Worm (Caenorhabditis elegans) whole organism, mixed stage, embryonic: ENCODE data around the gene cth-2.

Experiments used
- M03D4.4 ChIP-seq: sonication (generic microtip); optimal IDR thresholded peaks from 2 replicates; lab custom pipeline; 2017; ENCODE audit warnings: mild to moderate bottlenecking, missing genetic modification characterization, missing compliant biosample characterization
- bed-3 ChIP-seq: fragments of 200-800 bp; sonication (Bioruptor generic); optimal IDR thresholded peaks from 3 replicates; lab custom pipeline; 2018; ENCODE audit warnings: mild to moderate bottlenecking, missing genetic modification characterization, moderate library complexity, missing compliant biosample characterization
- blmp-1 ChIP-seq: fragments of 150-350 bp; optimal IDR thresholded peaks from 2 replicates; lab custom pipeline; 2014; ENCODE audit warnings: missing biosample characterization, missing genetic modification characterization
- ceh-39 ChIP-seq: fragments of 150-350 bp; optimal IDR thresholded peaks from 2 replicates; lab custom pipeline; 2014; ENCODE audit warnings: missing biosample characterization, missing genetic modification characterization
- ceh-43 ChIP-seq: fragments of 200-800 bp; sonication (Bioruptor generic); optimal IDR thresholded peaks from 2 replicates; lab custom pipeline; 2018; ENCODE audit warnings: mild to moderate bottlenecking, missing genetic modification characterization, moderate library complexity, missing compliant biosample characterization
- ceh-83 ChIP-seq: fragments of 200-800 bp; sonication (Bioruptor generic); optimal IDR thresholded peaks from 2 replicates; lab custom pipeline; 2018; ENCODE audit warnings: mild to moderate bottlenecking, missing genetic modification characterization, missing compliant biosample characterization
- ces-1 ChIP-seq: fragments of 150-350 bp; optimal IDR thresholded peaks from 2 replicates; lab custom pipeline; 2014; ENCODE audit warnings: missing biosample characterization, missing genetic modification reagents, missing genetic modification characterization
- cnd-1 ChIP-seq: fragments of 200-800 bp; sonication (Bioruptor generic); optimal IDR thresholded peaks from 2 replicates; lab custom pipeline; 2018; ENCODE audit warnings: mild to moderate bottlenecking, missing genetic modification characterization, missing compliant biosample characterization
- drap-1 ChIP-seq: fragments of 200-800 bp; sonication (Bioruptor generic); optimal IDR thresholded peaks from 3 replicates; lab custom pipeline; 2018; ENCODE audit warnings: mild to moderate bottlenecking, missing genetic modification characterization, missing compliant biosample characterization
- elt-1 ChIP-seq: sonication (generic microtip); optimal IDR thresholded peaks from 2 replicates; lab custom pipeline; 2017; ENCODE audit warnings: missing genetic modification characterization, mild to moderate bottlenecking, missing compliant biosample characterization, antibody characterized with exemption, moderate library complexity, borderline replicate concordance; ENCODE audit not compliant: insufficient read depth
- elt-3 ChIP-seq: fragments of 150-350 bp; optimal IDR thresholded peaks from 2 replicates; lab custom pipeline; 2014; ENCODE audit warnings: missing biosample characterization, missing genetic modification characterization
- flh-1 ChIP-seq: fragments of 200-800 bp; sonication (Bioruptor generic); optimal IDR thresholded peaks from 2 replicates; lab custom pipeline; 2018; ENCODE audit warnings: mild to moderate bottlenecking, missing genetic modification characterization, moderate library complexity, missing compliant biosample characterization
- hlh-1 ChIP-seq: fragments of 150-350 bp; optimal IDR thresholded peaks from 2 replicates; lab custom pipeline; 2014; ENCODE audit warnings: missing biosample characterization, missing genetic modification reagents, missing genetic modification characterization
- lin-13 ChIP-seq: fragments of 150-350 bp; optimal IDR thresholded peaks from 2 replicates; lab custom pipeline; 2014; ENCODE audit warnings: missing biosample characterization, missing genetic modification characterization
- lin-32 ChIP-seq: fragments of 200-800 bp; sonication (Bioruptor generic); optimal IDR thresholded peaks from 2 replicates; lab custom pipeline; 2018; ENCODE audit warnings: mild to moderate bottlenecking, missing genetic modification characterization, missing compliant biosample characterization
- lsy-2 ChIP-seq: fragments of 150-350 bp; optimal IDR thresholded peaks from 2 replicates; lab custom pipeline; 2014; ENCODE audit warnings: missing biosample characterization, missing genetic modification characterization
- mab-5 ChIP-seq: fragments of 150-350 bp; optimal IDR thresholded peaks from 2 replicates; lab custom pipeline; 2014; ENCODE audit warnings: missing biosample characterization, missing genetic modification characterization
- mep-1 ChIP-seq: fragments of 150-350 bp; optimal IDR thresholded peaks from 2 replicates; lab custom pipeline; 2017; ENCODE audit warnings: missing biosample characterization, missing genetic modification reagents, missing genetic modification characterization, inconsistent platforms
- mls-2 ChIP-seq: sonication (generic microtip); optimal IDR thresholded peaks from 2 replicates; lab custom pipeline; 2016; ENCODE audit warnings: mild to moderate bottlenecking, missing genetic modification characterization, moderate library complexity, missing compliant biosample characterization
- nhr-12 ChIP-seq: fragments of 150-350 bp; optimal IDR thresholded peaks from 2 replicates; lab custom pipeline; 2014; ENCODE audit warnings: missing biosample characterization, missing genetic modification characterization
- nhr-2 ChIP-seq: fragments of 150-350 bp; optimal IDR thresholded peaks from 2 replicates; lab custom pipeline; 2014; ENCODE audit warnings: missing biosample characterization, missing genetic modification characterization
- nhr-237 ChIP-seq: fragments of 150-350 bp; optimal IDR thresholded peaks from 2 replicates; lab custom pipeline; 2014; ENCODE audit warnings: missing biosample characterization, missing genetic modification characterization
- nhr-28 ChIP-seq: fragments of 150-350 bp; optimal IDR thresholded peaks from 2 replicates; lab custom pipeline; 2014; ENCODE audit warnings: missing biosample characterization, missing genetic modification characterization
- nhr-76 ChIP-seq: sonication (generic microtip); optimal IDR thresholded peaks from 2 replicates; lab custom pipeline; 2017; ENCODE audit warnings: missing biosample characterization, missing genetic modification characterization
- pha-4 ChIP-seq: fragments of 150-350 bp; optimal IDR thresholded peaks from 2 replicates; lab custom pipeline; 2018; ENCODE audit warnings: missing biosample characterization, missing genetic modification reagents, missing genetic modification characterization
- snpc-4 ChIP-seq: fragments of 150-350 bp; optimal IDR thresholded peaks from 2 replicates; lab custom pipeline; 2014; ENCODE audit warnings: missing biosample characterization, missing genetic modification characterization
- sptf-1 ChIP-seq: sonication (generic microtip); optimal IDR thresholded peaks from 2 replicates; lab custom pipeline; 2017; ENCODE audit warnings: mild to moderate bottlenecking, missing genetic modification characterization, moderate library complexity, missing compliant biosample characterization
- tbx-8 ChIP-seq: fragments of 200-800 bp; sonication (Bioruptor generic); optimal IDR thresholded peaks from 2 replicates; lab custom pipeline; 2018; ENCODE audit warnings: mild to moderate bottlenecking, missing genetic modification characterization, moderate library complexity, missing compliant biosample characterization
- unc-120 ChIP-seq: sonication (generic microtip); optimal IDR thresholded peaks from 2 replicates; lab custom pipeline; 2017; ENCODE audit warnings: missing genetic modification characterization, missing compliant biosample characterization; ENCODE audit not compliant: poor library complexity, severe bottlenecking
- unc-39 ChIP-seq: fragments of 150-350 bp; optimal IDR thresholded peaks from 2 replicates; lab custom pipeline; 2014; ENCODE audit warnings: missing biosample characterization, missing genetic modification characterization
- unc-62 ChIP-seq: fragments of 150-350 bp; optimal IDR thresholded peaks from 2 replicates; lab custom pipeline; 2014; ENCODE audit warnings: missing biosample characterization, missing genetic modification reagents, missing genetic modification characterization
- zip-8 ChIP-seq: fragments of 150-350 bp; optimal IDR thresholded peaks from 2 replicates; lab custom pipeline; 2014; ENCODE audit warnings: missing biosample characterization, missing genetic modification characterization

cth-2 gene

DNA sequence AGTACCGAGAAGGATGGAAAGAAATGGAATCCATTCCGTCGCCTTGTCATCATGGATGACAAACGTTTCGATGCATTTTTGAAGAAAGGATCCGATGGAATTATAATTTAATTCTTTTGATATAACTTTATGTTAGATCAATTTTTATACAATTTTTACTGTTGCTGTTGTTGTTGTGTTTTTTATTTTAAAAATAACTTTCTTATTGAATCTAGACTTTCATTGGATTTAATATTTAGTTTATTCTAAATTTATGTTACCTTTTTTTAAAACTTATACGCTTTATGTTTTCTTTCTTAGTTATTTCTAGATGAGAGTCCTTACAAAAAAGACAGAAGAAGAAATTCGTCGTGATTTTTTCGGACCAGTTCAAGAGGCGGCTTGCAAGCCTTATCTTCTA is 2.8 kb downstream of the cth-2 start, which contains the start of gene ZK1127.3:
Gene ZK1127.3 (plus strand): TSS at position 301 of the 400 bp plus-strand sequence.
- TF ChIP-seq bed-3 (GFP tag; lab: Kevin White, UChicago) (no peak), cnd-1 (tag; lab: Kevin White, UChicago) (no peak), nhr-2 (tag; lab: Kevin White, UChicago) (no peak), lin-32 (GFP tag; lab: Kevin White, UChicago) (no peak), unc-120 (tag; lab: Kevin White, UChicago) (no peak), mep-1 (tag; lab: Kevin White, UChicago) (no peak), drap-1 (GFP tag; lab: Kevin White, UChicago) (no peak), lin-13 (tag; lab: Kevin White, UChicago) (no peak), nhr-12 (no peak), hlh-1 (tag; lab: Kevin White, UChicago) (no peak), ceh-83 (no peak), pha-4 (tag; lab: Kevin White, UChicago) (no peak), unc-62 (no peak), unc-39 (tag; lab: Kevin White, UChicago) (no peak), elt-1 (tag; lab: Kevin White, UChicago) (no peak), mab-5 (tag; lab: Kevin White, UChicago) (no peak)
- TF ChIP-seq, all 35 proteins: peak for 0

- no peak for TF ChIP-seq nhr-2 (tag; lab: Kevin White, UChicago)
- TF ChIP-seq nhr-12, result no peak
- no peak for TF ChIP-seq unc-39 (tag; lab: Kevin White, UChicago)
- TF ChIP-seq nhr-28, result no peak
- TF ChIP-seq ceh-83, result no peak
- TF ChIP-seq nhr-76 (tag; lab: Kevin White, UChicago), result no peak
- no peak for TF ChIP-seq lin-32 (GFP tag; lab: Kevin White, UChicago)
- TF ChIP-seq ces-1, result no peak
- TF ChIP-seq bed-3 (GFP tag; lab: Kevin White, UChicago), result no peak
- no peak for TF ChIP-seq snpc-4 (tag; lab: Kevin White, UChicago)
- TF ChIP-seq lsy-2 (tag; lab: Kevin White, UChicago), result no peak
- no peak for TF ChIP-seq hlh-1 (tag; lab: Kevin White, UChicago)
These were observed 4.1 kb downstream of the cth-2 start, which contains the start of gene ZK1127.4 for ce11 chrII:7053649-7054048. Gene ZK1127.4, plus strand, starts transcription at chrII:7053949.

ce11 chrII:7053001-7053400 is 4.8 kb downstream of the cth-2 start, which contains the start of gene ZK1127.13:
Gene ZK1127.13, plus strand, starts transcription at chrII:7053301.
- no peak for TF ChIP-seq tbx-8
- no peak for TF ChIP-seq flh-1
- no peak for TF ChIP-seq M03D4.4
- no peak for TF ChIP-seq ceh-39 (tag; lab: Kevin White, UChicago)
- no peak for TF ChIP-seq drap-1 (GFP tag; lab: Kevin White, UChicago)
- no peak for TF ChIP-seq lin-32 (GFP tag; lab: Kevin White, UChicago)
- no peak for TF ChIP-seq sptf-1
- TF ChIP-seq lsy-2 (tag; lab: Kevin White, UChicago), result no peak
- no peak for TF ChIP-seq snpc-4 (tag; lab: Kevin White, UChicago)
- no peak for TF ChIP-seq nhr-76 (tag; lab: Kevin White, UChicago)
- no peak for TF ChIP-seq nhr-28
- TF ChIP-seq elt-3 (tag; lab: Kevin White, UChicago), result no peak
- no peak for TF ChIP-seq elt-1 (tag; lab: Kevin White, UChicago)

DNA sequence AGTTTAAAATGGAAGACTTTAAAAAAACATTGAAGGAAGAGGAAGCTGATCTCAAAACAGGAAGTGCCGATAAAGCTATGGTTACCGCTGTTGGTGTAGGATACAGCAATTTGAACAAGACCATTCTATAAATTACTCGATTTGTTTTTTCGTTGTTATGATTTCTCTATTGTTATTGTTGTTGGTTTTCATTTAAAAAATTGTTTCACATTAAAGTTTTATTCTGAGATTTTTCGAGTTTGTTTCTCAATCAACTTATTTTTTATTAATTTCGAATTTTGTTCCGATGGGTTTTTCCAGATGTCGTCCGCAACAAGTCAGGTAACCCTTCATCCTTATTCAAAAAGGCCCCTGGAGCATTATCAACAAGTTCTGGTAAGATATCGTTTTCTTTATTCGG is 6.0 kb downstream of the cth-2 start, which contains the start of gene ZK1127.12:
Gene ZK1127.12 (plus strand): TSS at position 301 of the 400 bp plus-strand sequence.
- no peak for TF ChIP-seq hlh-1 (tag; lab: Kevin White, UChicago)
- TF ChIP-seq mep-1 (tag; lab: Kevin White, UChicago), result no peak
- no peak for TF ChIP-seq blmp-1 (tag; lab: Kevin White, UChicago)
- TF ChIP-seq mls-2, result no peak
- no peak for TF ChIP-seq nhr-12
- no peak for TF ChIP-seq zip-8
- no peak for TF ChIP-seq nhr-2 (tag; lab: Kevin White, UChicago)
- TF ChIP-seq pha-4 (tag; lab: Kevin White, UChicago), result no peak
- no peak for TF ChIP-seq ces-1
- no peak for TF ChIP-seq flh-1
- TF ChIP-seq elt-3 (tag; lab: Kevin White, UChicago), result no peak
- TF ChIP-seq M03D4.4, result no peak
- TF ChIP-seq lin-13 (tag; lab: Kevin White, UChicago), result no peak
- no peak for TF ChIP-seq ceh-43 (GFP tag; lab: Kevin White, UChicago)
- no peak for TF ChIP-seq mab-5 (tag; lab: Kevin White, UChicago)
- TF ChIP-seq nhr-237 (tag; lab: Kevin White, UChicago), result no peak
- TF ChIP-seq unc-39 (tag; lab: Kevin White, UChicago), result no peak
- no peak for TF ChIP-seq sptf-1
